Fruit fly (Drosophila melanogaster): ENCODE data around the gene CG15599.

The CG15599 gene

DNA sequence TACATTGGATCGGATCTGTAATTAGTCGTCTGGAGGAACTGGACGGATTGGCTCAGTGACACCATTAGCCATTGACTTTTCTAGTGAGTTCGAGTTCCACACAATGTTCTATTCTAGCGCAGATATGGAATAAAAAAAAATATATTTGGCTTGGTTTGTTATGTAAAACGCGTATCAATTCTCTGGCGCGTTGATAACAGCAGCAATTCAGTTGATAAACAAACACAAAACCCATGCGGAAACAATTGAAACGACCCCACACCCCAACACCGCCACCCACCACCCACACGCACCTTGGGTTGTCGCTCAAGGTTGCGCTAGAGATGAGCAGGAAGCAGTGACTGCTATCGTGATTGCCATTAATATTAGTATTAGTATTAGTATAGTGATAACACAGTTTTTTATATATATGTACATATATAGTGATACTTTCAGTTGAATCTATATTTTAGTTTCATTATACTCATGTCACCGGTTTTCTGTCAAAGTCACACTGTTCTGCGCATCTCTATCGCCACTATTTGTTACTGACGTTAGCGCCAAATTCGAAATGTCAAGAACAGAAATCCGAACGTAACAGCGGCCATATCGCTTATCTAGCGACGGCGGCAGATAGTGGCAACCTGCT, 9.0 kb upstream of the CG15599 start (continued):
- peak; percentile 7 for TF ChIP-seq pros (GFP tag; optimal IDR thresholded peaks at IDR 0.05)
- no peak for TF ChIP-seq shn (GFP tag; optimal IDR thresholded peaks at IDR 0.05)
- peak; percentile 85 for TF ChIP-seq otp (GFP tag; IDR thresholded peaks at IDR 0.05)
- no peak for TF ChIP-seq CG4707 (GFP tag; optimal IDR thresholded peaks at IDR 0.05)
- peak; percentile 91 for TF ChIP-seq CG13296 (GFP tag; optimal IDR thresholded peaks at IDR 0.05)
- peak; percentile 84 for TF ChIP-seq CG32767 (GFP tag; IDR thresholded peaks at IDR 0.05)
- TF ChIP-seq pb (GFP tag; optimal IDR thresholded peaks at IDR 0.05): no peak
- peak; percentile 46 for TF ChIP-seq corto (GFP tag; optimal IDR thresholded peaks at IDR 0.05)
- TF ChIP-seq Neu2 (GFP tag; optimal IDR thresholded peaks at IDR 0.05; ENCODE audit: borderline replicate concordance): no peak
- no peak for TF ChIP-seq CG2129 (GFP tag; IDR thresholded peaks at IDR 0.05; ENCODE audit: partially characterized antibody)
- peak; percentile 90 for TF ChIP-seq Oli (tag; optimal IDR thresholded peaks at IDR 0.05)
- TF ChIP-seq pita (GFP tag; optimal IDR thresholded peaks at IDR 0.05): no peak
- peak; percentile 75 for TF ChIP-seq dan (GFP tag; IDR thresholded peaks at IDR 0.05)
- peak; percentile 87 for TF ChIP-seq Optix (GFP tag; IDR thresholded peaks at IDR 0.05)
- TF ChIP-seq z (GFP tag; IDR thresholded peaks at IDR 0.05): 0 out of 3 replicates have a peak, but pooled peaks have one; percentile 19
- no peak for TF ChIP-seq bbx (GFP tag; IDR thresholded peaks at IDR 0.05; ENCODE audit: partially characterized antibody)
- peak; percentile 87 for TF ChIP-seq CG10654 (GFP tag; optimal IDR thresholded peaks at IDR 0.05)
- peak; percentile 93 for TF ChIP-seq CG9817 (tag; optimal IDR thresholded peaks at IDR 0.05)
- peak; percentile 27 for TF ChIP-seq gro (GFP tag; optimal IDR thresholded peaks at IDR 0.05)
- TF ChIP-seq ems (GFP tag; optimal IDR thresholded peaks at IDR 0.05): peak; percentile 82
- TF ChIP-seq Gug (GFP tag; IDR thresholded peaks at IDR 0.05): peak; percentile 90
- peak; percentile 82 for TF ChIP-seq mirr (GFP tag; optimal IDR thresholded peaks at IDR 0.05)
- peak; percentile 43 for TF ChIP-seq CG15073 (GFP tag; optimal IDR thresholded peaks at IDR 0.05)
- peak; percentile 65 for TF ChIP-seq nom (GFP tag; optimal IDR thresholded peaks at IDR 0.05)
- TF ChIP-seq BEAF-32 (GFP tag; optimal IDR thresholded peaks at IDR 0.05): peak; percentile 67
- peak; percentile 89 for TF ChIP-seq ATbp (GFP tag; optimal IDR thresholded peaks at IDR 0.05)
- TF ChIP-seq fu2 (GFP tag; optimal IDR thresholded peaks at IDR 0.05): no peak
- no peak for TF ChIP-seq lov (optimal IDR thresholded peaks at IDR 0.05)
- TF ChIP-seq lov (GFP tag; IDR thresholded peaks at IDR 0.05): peak; percentile 92
- peak; percentile 59 for TF ChIP-seq CG13287 (GFP tag; IDR thresholded peaks at IDR 0.05; ENCODE audit: partially characterized antibody)
- peak; percentile 81 for TF ChIP-seq Ravus (GFP tag; IDR thresholded peaks at IDR 0.05)
- TF ChIP-seq CG9727 (GFP tag; optimal IDR thresholded peaks at IDR 0.05): peak; percentile 92
- TF ChIP-seq sug (tag; optimal IDR thresholded peaks at IDR 0.05): peak; percentile 96
- TF ChIP-seq sisA (GFP tag; IDR thresholded peaks at IDR 0.05): peak; percentile 95
- peak; percentile 94 for TF ChIP-seq CG2678 (tag; optimal IDR thresholded peaks at IDR 0.05)
- peak; percentile 92 for TF ChIP-seq peb (GFP tag; IDR thresholded peaks at IDR 0.05)
- no peak for TF ChIP-seq kni (GFP tag; optimal IDR thresholded peaks at IDR 0.05)
- TF ChIP-seq Ets97D (GFP tag; optimal IDR thresholded peaks at IDR 0.05): no peak
- no peak for TF ChIP-seq dm (GFP tag; optimal IDR thresholded peaks at IDR 0.05)
- TF ChIP-seq pfk (GFP tag; optimal IDR thresholded peaks at IDR 0.05): peak; percentile 34
- peak; percentile 89 for TF ChIP-seq CG10979 (tag; optimal IDR thresholded peaks at IDR 0.05)
- no peak for TF ChIP-seq tx (GFP tag; optimal IDR thresholded peaks at IDR 0.05)
- TF ChIP-seq D (optimal IDR thresholded peaks at IDR 0.05): no peak
- TF ChIP-seq D (GFP tag; optimal IDR thresholded peaks at IDR 0.05): peak; percentile 88
- peak; percentile 92 for TF ChIP-seq B-H2 (GFP tag; optimal IDR thresholded peaks at IDR 0.05)
- peak; percentile 81 for TF ChIP-seq CG11723 (GFP tag; optimal IDR thresholded peaks at IDR 0.05)
- TF ChIP-seq NK7.1 (GFP tag; optimal IDR thresholded peaks at IDR 0.05): peak; percentile 34
- peak; percentile 71 for TF ChIP-seq Gsc (GFP tag; IDR thresholded peaks at IDR 0.05)
- TF ChIP-seq CG2199 (GFP tag; IDR thresholded peaks at IDR 0.05): peak; percentile 65; the same call in 2 of the 3 replicates
- peak; percentile 97 for TF ChIP-seq vvl (GFP tag; IDR thresholded peaks at IDR 0.05)

All from whole organism, embryonic.